Worm (Caenorhabditis elegans) whole organism, late embryonic: ENCODE measurements around the gene srx-65.

Experiments
- C08G9.2 ChIP-seq: sonication (generic microtip); optimal IDR thresholded peaks from 2 replicates; lab custom pipeline; 2016; ENCODE audit warnings: mild to moderate bottlenecking, missing genetic modification characterization, moderate library complexity, missing compliant biosample characterization
- C38D4.7 ChIP-seq: fragments of 200-800 bp; sonication (Bioruptor generic); optimal IDR thresholded peaks from 2 replicates; lab custom pipeline; 2018; ENCODE audit warnings: mild to moderate bottlenecking, missing genetic modification characterization, moderate library complexity, missing compliant biosample characterization
- K02D7.2 ChIP-seq: sonication (generic microtip); optimal IDR thresholded peaks from 2 replicates; lab custom pipeline; 2017; ENCODE audit warnings: mild to moderate bottlenecking, missing genetic modification characterization, missing compliant biosample characterization
- K09A11.1 ChIP-seq: sonication (generic microtip); optimal IDR thresholded peaks from 2 replicates; lab custom pipeline; 2017; ENCODE audit warnings: antibody characterized with exemption, mild to moderate bottlenecking, missing genetic modification characterization, missing compliant biosample characterization; ENCODE audit not compliant: insufficient read depth
- Y22D7AL.16 ChIP-seq: sonication (generic microtip); optimal IDR thresholded peaks from 2 replicates; lab custom pipeline; 2016; ENCODE audit warnings: missing genetic modification characterization, missing compliant biosample characterization
- ahr-1 ChIP-seq: sonication (generic microtip); optimal IDR thresholded peaks from 2 replicates; lab custom pipeline; 2016; ENCODE audit warnings: missing genetic modification characterization, missing compliant biosample characterization
- ceh-18 ChIP-seq: sonication (generic microtip); optimal IDR thresholded peaks from 2 replicates; lab custom pipeline; 2016; ENCODE audit warnings: missing genetic modification characterization, missing compliant biosample characterization
- ceh-45 ChIP-seq: fragments of 200-800 bp; sonication (Bioruptor generic); IDR thresholded peaks from 2 replicates; pipeline ENCODE4 v1.3.6; 2022; ENCODE audit warnings: missing genetic modification reagents, missing genetic modification characterization, missing compliant biosample characterization
- ceh-48 ChIP-seq: sonication (generic microtip); optimal IDR thresholded peaks from 2 replicates; lab custom pipeline; 2016; ENCODE audit warnings: missing genetic modification characterization, inconsistent platforms, missing compliant biosample characterization
- ceh-6 ChIP-seq: fragments of 200-800 bp; sonication (Bioruptor generic); optimal IDR thresholded peaks from 2 replicates; lab custom pipeline; 2018; ENCODE audit warnings: mild to moderate bottlenecking, missing genetic modification characterization, missing compliant biosample characterization
- ceh-9 ChIP-seq: sonication (generic microtip); optimal IDR thresholded peaks from 2 replicates; lab custom pipeline; 2016; ENCODE audit warnings: mild to moderate bottlenecking, missing genetic modification characterization, inconsistent platforms, missing compliant biosample characterization
- che-1 ChIP-seq: sonication (generic microtip); optimal IDR thresholded peaks from 2 replicates; lab custom pipeline; 2016; ENCODE audit warnings: mild to moderate bottlenecking, missing genetic modification characterization, missing compliant biosample characterization
- elt-2 ChIP-seq: sonication (generic microtip); optimal IDR thresholded peaks from 2 replicates; lab custom pipeline; 2016; ENCODE audit warnings: missing genetic modification reagents, missing genetic modification characterization, missing compliant biosample characterization
- elt-4 ChIP-seq: sonication (generic microtip); optimal IDR thresholded peaks from 2 replicates; lab custom pipeline; 2016; ENCODE audit warnings: missing genetic modification characterization, missing compliant biosample characterization
- eyg-1 ChIP-seq: sonication (generic microtip); optimal IDR thresholded peaks from 2 replicates; lab custom pipeline; 2016; ENCODE audit warnings: missing genotype, missing genetic modification characterization, missing compliant biosample characterization
- fax-1 ChIP-seq: sonication (generic microtip); optimal IDR thresholded peaks from 2 replicates; lab custom pipeline; 2016; ENCODE audit warnings: missing genotype, missing genetic modification characterization, missing compliant biosample characterization
- fkh-6 ChIP-seq: sonication (generic microtip); optimal IDR thresholded peaks from 2 replicates; lab custom pipeline; 2016; ENCODE audit warnings: missing genetic modification characterization, missing compliant biosample characterization
- gmeb-2 ChIP-seq: sonication (generic microtip); optimal IDR thresholded peaks from 2 replicates; lab custom pipeline; 2016; ENCODE audit warnings: missing genetic modification characterization, inconsistent platforms, missing compliant biosample characterization
- hlh-13 ChIP-seq: fragments of 200-800 bp; sonication (Bioruptor generic); optimal IDR thresholded peaks from 2 replicates; lab custom pipeline; 2018; ENCODE audit warnings: mild to moderate bottlenecking, missing genetic modification characterization, missing compliant biosample characterization
- hlh-15 ChIP-seq: sonication (generic microtip); optimal IDR thresholded peaks from 2 replicates; lab custom pipeline; 2016; ENCODE audit warnings: missing genetic modification characterization, missing compliant biosample characterization
- hlh-30 ChIP-seq: sonication (generic microtip); optimal IDR thresholded peaks from 2 replicates; lab custom pipeline; 2017; ENCODE audit warnings: antibody characterized with exemption, missing genetic modification characterization, missing compliant biosample characterization; ENCODE audit not compliant: insufficient read depth
- madf-2 ChIP-seq: sonication (generic microtip); optimal IDR thresholded peaks from 2 replicates; lab custom pipeline; 2017; ENCODE audit warnings: missing genetic modification characterization, missing compliant biosample characterization
- mec-3 ChIP-seq: sonication (generic microtip); optimal IDR thresholded peaks from 2 replicates; lab custom pipeline; 2016; ENCODE audit warnings: borderline replicate concordance, missing genetic modification characterization, missing compliant biosample characterization
- nhr-232 ChIP-seq: sonication (generic microtip); optimal IDR thresholded peaks from 2 replicates; lab custom pipeline; 2016; ENCODE audit warnings: missing genetic modification characterization, missing compliant biosample characterization
- pag-3 ChIP-seq: sonication (generic microtip); optimal IDR thresholded peaks from 2 replicates; lab custom pipeline; 2016; ENCODE audit warnings: missing compliant biosample characterization, missing genetic modification characterization, borderline replicate concordance
- pha-4 ChIP-seq: fragments of 150-350 bp; optimal IDR thresholded peaks from 2 replicates; lab custom pipeline; 2018; ENCODE audit warnings: missing biosample characterization, missing genetic modification reagents, missing genetic modification characterization
- pros-1 ChIP-seq: fragments of 150-350 bp; optimal IDR thresholded peaks from 2 replicates; lab custom pipeline; 2014; ENCODE audit warnings: missing biosample characterization, missing genetic modification reagents, missing genetic modification characterization
- rnt-1 ChIP-seq: sonication (generic microtip); optimal IDR thresholded peaks from 2 replicates; lab custom pipeline; 2016; ENCODE audit warnings: missing genetic modification characterization, missing compliant biosample characterization
- sox-4 ChIP-seq: sonication (generic microtip); optimal IDR thresholded peaks from 2 replicates; lab custom pipeline; 2017; ENCODE audit warnings: mild to moderate bottlenecking, missing genetic modification characterization, inconsistent platforms, missing compliant biosample characterization
- syd-9 ChIP-seq: sonication (generic microtip); optimal IDR thresholded peaks from 2 replicates; lab custom pipeline; 2016; ENCODE audit warnings: mild to moderate bottlenecking, missing genetic modification characterization, moderate library complexity, missing compliant biosample characterization
- tbx-2 ChIP-seq: sonication (generic microtip); optimal IDR thresholded peaks from 2 replicates; lab custom pipeline; 2016; ENCODE audit warnings: missing genetic modification characterization, missing compliant biosample characterization
- ttx-3 ChIP-seq: sonication (generic microtip); optimal IDR thresholded peaks from 2 replicates; lab custom pipeline; 2016; ENCODE audit warnings: missing genetic modification reagents, missing genetic modification characterization, missing compliant biosample characterization
- unc-86 ChIP-seq: sonication (generic microtip); optimal IDR thresholded peaks from 2 replicates; lab custom pipeline; 2016; ENCODE audit warnings: missing genetic modification characterization, missing compliant biosample characterization

Gene srx-65

DNA sequence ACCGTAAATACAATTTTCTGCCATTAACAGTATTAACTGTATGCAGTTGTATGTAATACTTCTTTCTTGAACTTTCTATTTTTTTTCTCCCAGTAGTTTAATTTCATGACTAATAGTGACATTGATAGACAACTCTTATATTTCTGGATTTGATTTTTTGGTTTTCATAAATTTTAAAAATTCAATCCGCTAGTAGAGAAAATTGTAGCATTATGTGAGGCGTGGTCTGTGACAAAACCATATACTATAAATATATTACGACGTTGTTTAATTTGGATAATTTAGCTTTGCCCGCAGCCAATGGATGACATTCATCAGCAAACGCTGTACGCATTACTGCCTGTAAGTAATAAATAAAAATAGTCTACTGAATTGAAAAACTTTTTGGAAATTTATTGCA, 7.4 kb downstream of the srx-65 start, which contains the start of gene srx-64:
srx-64 (plus strand) TSS at position 301 of the 400 bp plus-strand sequence.
- no peak for TF ChIP-seq rnt-1
- TF ChIP-seq syd-9 (tag; lab: Kevin White, UChicago), result no peak
- TF ChIP-seq hlh-15 (tag; lab: Kevin White, UChicago), result no peak
- no peak for TF ChIP-seq hlh-30
- no peak for TF ChIP-seq C38D4.7
- no peak for TF ChIP-seq ceh-45 (GFP tag; lab: Robert Waterston, UW)
- TF ChIP-seq elt-4 (tag; lab: Kevin White, UChicago), result no peak
- no peak for TF ChIP-seq ceh-18 (tag; lab: Kevin White, UChicago)
- no peak for TF ChIP-seq ceh-9 (tag; lab: Kevin White, UChicago)
- TF ChIP-seq, all 69 proteins: peak for 0

DNA sequence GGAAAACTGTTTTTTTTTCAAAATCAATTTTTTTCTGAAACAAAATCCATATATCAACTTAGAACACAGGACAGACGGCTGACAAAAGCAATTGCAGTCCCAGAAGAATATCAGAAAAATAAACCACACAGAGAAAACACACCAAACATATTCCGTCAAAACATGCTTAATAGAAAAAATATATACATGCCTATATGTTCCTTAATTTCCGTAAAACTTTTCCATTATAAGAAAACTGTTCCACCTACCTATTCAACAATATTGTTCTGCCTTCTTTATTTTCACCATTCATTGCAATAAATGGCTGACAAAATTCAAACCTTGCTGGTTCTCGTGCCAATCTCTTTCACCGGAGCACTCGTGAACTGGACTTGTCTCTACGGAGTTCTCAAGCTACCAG, 9.6 kb downstream of the srx-65 start, which contains the start of gene srx-63:
srx-63 (plus strand) TSS at position 301 of the 400 bp plus-strand sequence.
- TF ChIP-seq eyg-1 (tag; lab: Kevin White, UChicago) (no peak), ceh-45 (GFP tag; lab: Robert Waterston, UW) (no peak), ahr-1 (tag; lab: Kevin White, UChicago) (no peak), che-1 (tag; lab: Kevin White, UChicago) (no peak), unc-86 (tag; lab: Kevin White, UChicago) (no peak), rnt-1 (no peak), pag-3 (no peak), mec-3 (no peak)
- TF ChIP-seq, all 69 proteins: peak for 0

DNA sequence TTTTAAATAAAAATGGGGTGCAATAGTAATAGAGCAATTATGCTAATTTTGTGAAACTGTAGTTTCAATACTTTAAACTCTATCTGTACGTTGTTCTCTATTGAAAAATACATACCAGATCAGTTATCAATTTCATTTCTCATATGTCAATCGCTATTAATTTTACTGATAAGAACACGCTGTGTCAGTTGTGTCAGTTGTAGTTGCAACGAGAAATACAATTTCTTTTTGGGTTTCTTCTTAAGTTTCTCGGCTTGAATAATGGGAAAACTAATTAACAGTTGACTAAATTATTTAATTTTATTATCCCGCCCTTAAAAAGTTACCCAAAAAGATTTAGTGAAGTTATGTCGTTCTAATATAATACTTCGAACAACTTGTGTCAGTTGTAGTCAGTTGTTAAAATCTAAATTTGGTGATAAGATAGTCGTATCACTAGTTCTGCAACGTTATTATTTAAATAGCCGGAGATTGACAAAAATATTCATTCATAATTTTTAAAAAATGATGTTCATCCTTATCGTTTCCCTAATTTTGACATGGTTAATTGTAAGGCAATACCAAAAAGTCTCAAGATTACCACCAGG, 14.2 kb downstream of the srx-65 start, which contains the start of gene cyp-35A5:
cyp-35A5 (plus strand) TSS at position 435 of the 587 bp plus-strand sequence.
- TF ChIP-seq sox-4 (tag; lab: Kevin White, UChicago) (no peak), elt-2 (tag; lab: Kevin White, UChicago) (peak; percentile 79)

DNA sequence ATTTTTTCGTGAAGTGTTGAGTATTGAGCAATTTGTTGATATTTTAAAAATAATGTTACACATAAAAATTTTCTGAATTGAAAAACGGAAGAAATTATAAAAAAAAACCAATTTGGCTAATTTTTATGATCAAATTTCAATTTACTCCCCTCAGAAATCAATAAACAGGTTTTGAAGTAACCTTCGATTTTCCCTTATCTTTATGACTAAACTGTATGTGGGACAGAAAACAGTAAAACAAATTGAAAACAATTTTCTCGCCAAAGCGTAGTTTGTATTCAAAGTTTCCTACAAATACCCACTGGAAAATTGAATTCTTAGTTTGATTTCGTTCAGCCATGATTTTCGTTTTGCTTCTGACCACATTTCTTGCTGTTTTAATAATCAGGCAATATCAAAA, 17.1 kb downstream of the srx-65 start, which contains the start of gene cyp-35B1:
cyp-35B1 (plus strand) TSS at position 244 of the 400 bp plus-strand sequence.
- TF ChIP-seq ceh-45 (GFP tag; lab: Robert Waterston, UW) (no peak), ttx-3 (tag; lab: Kevin White, UChicago) (no peak), K02D7.2 (tag; lab: Kevin White, UChicago) (no peak), mec-3 (no peak), syd-9 (tag; lab: Kevin White, UChicago) (no peak), K09A11.1 (no peak), gmeb-2 (tag; lab: Kevin White, UChicago) (no peak), hlh-15 (tag; lab: Kevin White, UChicago) (no peak), pag-3 (no peak), tbx-2 (tag; lab: Kevin White, UChicago) (no peak), C08G9.2 (tag; lab: Kevin White, UChicago) (no peak), unc-86 (tag; lab: Kevin White, UChicago) (no peak), ahr-1 (tag; lab: Kevin White, UChicago) (no peak), fax-1 (no peak), nhr-232 (tag; lab: Kevin White, UChicago) (no peak)

DNA sequence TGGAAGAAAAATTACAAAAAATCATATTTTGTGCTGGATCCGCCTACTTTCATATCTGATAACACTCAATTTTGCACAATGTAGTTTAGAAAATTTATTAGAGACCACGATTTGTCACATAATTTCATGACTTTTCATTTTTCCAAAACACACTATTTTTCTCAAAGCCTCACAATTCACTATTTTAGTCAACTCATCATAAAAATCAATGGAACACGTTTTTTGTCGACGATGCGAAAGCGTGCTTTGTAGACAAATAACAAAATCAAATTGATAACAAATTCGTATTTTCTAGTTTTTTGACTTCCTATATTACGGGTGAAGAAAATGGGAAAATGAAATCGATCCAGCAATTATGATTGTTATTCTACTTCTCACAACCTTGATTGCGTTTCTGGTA, 20.1 kb downstream of the srx-65 start, which contains the start of gene cyp-35B2:
cyp-35B2 (plus strand) TSS at position 301 of the 400 bp plus-strand sequence.
- TF ChIP-seq fkh-6 (no peak), pha-4 (tag; lab: Kevin White, UChicago) (no peak), fax-1 (no peak), madf-2 (no peak), pag-3 (no peak)

DNA sequence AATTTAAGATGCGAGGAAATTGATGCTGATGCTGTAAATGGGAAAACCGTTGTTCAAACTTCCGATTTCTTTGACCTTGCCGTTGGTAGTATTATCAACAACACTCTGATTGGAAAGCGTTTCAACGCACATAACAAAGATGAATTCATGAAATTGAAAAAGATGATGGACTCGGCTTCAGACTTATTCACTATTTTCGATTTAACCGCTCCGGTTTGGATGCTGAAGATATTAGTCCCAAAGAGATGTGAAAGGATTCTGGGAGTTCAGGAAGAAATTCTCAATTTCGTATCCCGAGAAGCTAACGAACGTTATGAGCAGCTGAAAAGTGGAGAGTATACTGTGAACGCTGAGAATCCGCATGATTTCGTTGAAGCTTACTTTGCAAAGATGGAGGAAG, 21.6 kb downstream of the srx-65 start:
- TF ChIP-seq eyg-1 (tag; lab: Kevin White, UChicago) (no peak), mec-3 (no peak), tbx-2 (tag; lab: Kevin White, UChicago) (no peak), hlh-13 (GFP tag; lab: Kevin White, UChicago) (no peak), pros-1 (tag; lab: Kevin White, UChicago) (no peak), ceh-48 (tag; lab: Kevin White, UChicago) (no peak), ceh-6 (GFP tag; lab: Kevin White, UChicago) (no peak), che-1 (tag; lab: Kevin White, UChicago) (no peak), pha-4 (tag; lab: Kevin White, UChicago) (no peak), fax-1 (no peak), Y22D7AL.16 (no peak)
